Worm (Caenorhabditis elegans) whole organism, L4 larva: ENCODE measurements around the gene T27A1.3.
A peak's percentile ranks its signal among the peaks of the same experiment; 100 is the strongest.

ENCODE experiments used
- F49E8.2 ChIP-seq: sonication (generic microtip); optimal IDR thresholded peaks from 2 replicates; lab custom pipeline; 2016; ENCODE audit warnings: missing compliant biosample characterization, mild to moderate bottlenecking, missing genetic modification characterization, borderline replicate concordance
- R02D3.7 ChIP-seq: fragments of 150-350 bp; sonication (generic microtip); optimal IDR thresholded peaks from 3 replicates; lab custom pipeline; 2014; ENCODE audit warnings: missing biosample characterization, missing genetic modification characterization
- ZK337.2 ChIP-seq: fragments of 200-800 bp; sonication (Bioruptor generic); IDR thresholded peaks from 2 replicates; pipeline ENCODE4 v1.3.6; 2022; ENCODE audit warnings: missing genetic modification reagents, missing genetic modification characterization, missing compliant biosample characterization
- ama-1 ChIP-seq: fragments of 150-350 bp; optimal IDR thresholded peaks from 2 replicates; lab custom pipeline; 2014; ENCODE audit warnings: inconsistent platforms, mixed read lengths
- dpl-1 ChIP-seq: fragments of 150-350 bp; optimal IDR thresholded peaks from 2 replicates; lab custom pipeline; 2014; ENCODE audit warnings: missing biosample characterization, missing genetic modification reagents, missing genetic modification characterization
- lin-38 ChIP-seq: fragments of 200-800 bp; sonication (Bioruptor generic); IDR thresholded peaks from 2 replicates; pipeline ENCODE4 v1.3.6; 2022; ENCODE audit warnings: missing genetic modification reagents, missing genetic modification characterization, missing compliant biosample characterization
- mxl-3 ChIP-seq: fragments of 200-800 bp; sonication (Bioruptor generic); optimal IDR thresholded peaks from 2 replicates; lab custom pipeline; 2018; ENCODE audit warnings: mild to moderate bottlenecking, missing genetic modification characterization, missing compliant biosample characterization
- nhr-237 ChIP-seq: sonication (generic microtip); optimal IDR thresholded peaks from 2 replicates; lab custom pipeline; 2017; ENCODE audit warnings: missing biosample characterization, missing genetic modification characterization
- nhr-77 ChIP-seq: fragments of 150-350 bp; optimal IDR thresholded peaks from 2 replicates; lab custom pipeline; 2014; ENCODE audit warnings: missing biosample characterization, missing genetic modification characterization
- snpc-4 ChIP-seq: fragments of 150-350 bp; optimal IDR thresholded peaks from 2 replicates; lab custom pipeline; 2014; ENCODE audit warnings: missing biosample characterization, missing genetic modification characterization
- unc-62 ChIP-seq, 3 experiments: fragments of 150-350 bp in 1 of 3; sonication (generic microtip); optimal IDR thresholded peaks in 2 of 3; peaks in 1 of 3; 1 replicate in 1 of 3; 2 replicates in 2 of 3; lab custom pipeline; 2014 to 2017; ENCODE audit warnings: missing biosample characterization in 3 of 3, missing genetic modification characterization in 3 of 3, missing genetic modification reagents in 3 of 3, missing genotype in 1 of 3
- vab-7 ChIP-seq: fragments of 200-800 bp; sonication (Bioruptor generic); IDR thresholded peaks from 2 replicates; pipeline ENCODE4 v1.3.6; 2022; ENCODE audit warnings: missing genetic modification reagents, missing genetic modification characterization, missing compliant biosample characterization

ce11 chrII:502638-503037 is 32.7 kb upstream of the T27A1.3 start:
- TF ChIP-seq nhr-77 (tag; lab: Kevin White, UChicago) = no peak
- no peak for TF ChIP-seq R02D3.7 (tag; lab: Kevin White, UChicago)
- TF ChIP-seq snpc-4 (tag; lab: Kevin White, UChicago) = no peak
- TF ChIP-seq vab-7 (GFP tag; lab: Robert Waterston, UW) = no peak
- TF ChIP-seq F49E8.2 = no peak
- no peak for TF ChIP-seq mxl-3 (GFP tag; lab: Kevin White, UChicago)
- no peak for TF ChIP-seq lin-38 (GFP tag; lab: Robert Waterston, UW)
- peak in 1 of 2 experiments; percentile 82 for TF ChIP-seq unc-62 (GFP tag; optimal IDR thresholded peaks at IDR 0.05 in 1 of 2; lab: Kevin White, UChicago)
- no peak for TF ChIP-seq unc-62 (tag; optimal IDR thresholded peaks at IDR 0.05; lab: Kevin White, UChicago)
- TF ChIP-seq dpl-1 = no peak
- no peak for TF ChIP-seq ZK337.2 (GFP tag; lab: Robert Waterston, UW)
- no peak for TF ChIP-seq ama-1 (lab: Kevin White, UChicago)
- no peak for TF ChIP-seq nhr-237 (tag; lab: Kevin White, UChicago)
